1 fruit fly cellular context compared by ENCODE assay signal in genomic region chr2L:419620-420184, dm6.
TF ChIP-seq lines count a peak whose summit lies in the region.

CG13690 (minus strand) TSS chr2L:419652.
RpLP1 (plus strand) TSS chr2L:419952.

TF ChIP-seq in whole organism, embryonic, 481 proteins besides CTCF, POLR2A, EP300 and RAD21 (continued from another document and continues in another):
- TF ChIP-seq pnt (GFP tag; optimal IDR thresholded peaks at IDR 0.05; lab: Kevin White, UChicago) = no peak
- peak; percentile 88 for TF ChIP-seq Dp (GFP tag; optimal IDR thresholded peaks at IDR 0.05; lab: Kevin White, UChicago)
- TF ChIP-seq CG10959 (GFP tag; IDR thresholded peaks at IDR 0.05; lab: Robert Waterston, UW) = no peak
- TF ChIP-seq ap (GFP tag; IDR thresholded peaks at IDR 0.05; lab: Robert Waterston, UW) = peak; percentile 24; the same call in 1 of the 2 replicates
- TF ChIP-seq Sry-β (GFP tag; optimal IDR thresholded peaks at IDR 0.05; lab: Kevin White, UChicago) = no peak
- TF ChIP-seq Nf-YA (GFP tag; IDR thresholded peaks at IDR 0.05; lab: Robert Waterston, UW) = no peak
- peak; percentile 92 for TF ChIP-seq kni (GFP tag; optimal IDR thresholded peaks at IDR 0.05; lab: Kevin White, UChicago)
- no peak for TF ChIP-seq CG3726 (GFP tag; IDR thresholded peaks at IDR 0.05; lab: Robert Waterston, UW)
- TF ChIP-seq sc (optimal IDR thresholded peaks at IDR 0.05; lab: Kevin White, UChicago) = no peak
- TF ChIP-seq sc (GFP tag; optimal IDR thresholded peaks at IDR 0.05; lab: Kevin White, UChicago) = peak; percentile 72
- TF ChIP-seq sens-2 (GFP tag; IDR thresholded peaks at IDR 0.05; lab: Robert Waterston, UW) = 0 out of 2 replicates have a peak, but pooled peaks have one; percentile 25
- TF ChIP-seq CG6813 (GFP tag; optimal IDR thresholded peaks at IDR 0.05; lab: Kevin White, UChicago) = peak; percentile 87
- TF ChIP-seq sim (GFP tag; IDR thresholded peaks at IDR 0.05; lab: Robert Waterston, UW) = peak; percentile 51; the same call in 1 of the 2 replicates
- peak; percentile 35 for TF ChIP-seq Six4 (GFP tag; optimal IDR thresholded peaks at IDR 0.05; lab: Kevin White, UChicago)
- TF ChIP-seq inv (GFP tag; IDR thresholded peaks at IDR 0.05; lab: Robert Waterston, UW; ENCODE audit: partially characterized antibody) = no peak
- TF ChIP-seq YL-1 (GFP tag; optimal IDR thresholded peaks at IDR 0.05; lab: Kevin White, UChicago) = peak; percentile 95
- TF ChIP-seq crol (GFP tag; IDR thresholded peaks at IDR 0.05; lab: Robert Waterston, UW) = no peak
- no peak; the same call in 2 of the 3 replicates for TF ChIP-seq ase (GFP tag; IDR thresholded peaks at IDR 0.05; lab: Robert Waterston, UW)
- peak; percentile 67 for TF ChIP-seq org-1 (GFP tag; optimal IDR thresholded peaks at IDR 0.05; lab: Kevin White, UChicago)
- TF ChIP-seq CG13287 (GFP tag; IDR thresholded peaks at IDR 0.05; lab: Robert Waterston, UW; ENCODE audit: partially characterized antibody) = peak; percentile 9; the same call in 1 of the 2 replicates
- TF ChIP-seq CG2678 (tag; optimal IDR thresholded peaks at IDR 0.05; lab: Kevin White, UChicago) = peak; percentile 71
- TF ChIP-seq fd3F (GFP tag; optimal IDR thresholded peaks at IDR 0.05; lab: Kevin White, UChicago) = peak; percentile 39
- TF ChIP-seq Lpt (GFP tag; optimal IDR thresholded peaks at IDR 0.05; lab: Kevin White, UChicago) = no peak
- TF ChIP-seq ac (GFP tag; optimal IDR thresholded peaks at IDR 0.05; lab: Kevin White, UChicago) = peak; percentile 51
- TF ChIP-seq CG33213 (GFP tag; optimal IDR thresholded peaks at IDR 0.05; lab: Kevin White, UChicago) = peak; percentile 87
- no peak for TF ChIP-seq hth (optimal IDR thresholded peaks at IDR 0.05; lab: Kevin White, UChicago)
- TF ChIP-seq ssp (GFP tag; IDR thresholded peaks at IDR 0.05; lab: Robert Waterston, UW) = peak; percentile 19; the same call in 1 of the 2 replicates
- peak; percentile 80 for TF ChIP-seq salm (tag; optimal IDR thresholded peaks at IDR 0.05; lab: Kevin White, UChicago)
- TF ChIP-seq Jarid2 (GFP tag; optimal IDR thresholded peaks at IDR 0.05; lab: Kevin White, UChicago) = peak; percentile 64
- TF ChIP-seq Elba2 (GFP tag; optimal IDR thresholded peaks at IDR 0.05; lab: Kevin White, UChicago) = no peak
- no peak for TF ChIP-seq Gsc (GFP tag; IDR thresholded peaks at IDR 0.05; lab: Robert Waterston, UW)
- no peak for TF ChIP-seq CG1832 (GFP tag; optimal IDR thresholded peaks at IDR 0.05; lab: Kevin White, UChicago)
- TF ChIP-seq CG18764 (GFP tag; optimal IDR thresholded peaks at IDR 0.05; lab: Kevin White, UChicago) = peak; percentile 18
- TF ChIP-seq CG14965 (GFP tag; optimal IDR thresholded peaks at IDR 0.05; lab: Kevin White, UChicago; ENCODE audit: borderline replicate concordance) = no peak
- TF ChIP-seq gfzf (GFP tag; optimal IDR thresholded peaks at IDR 0.05; lab: Kevin White, UChicago) = peak; percentile 97
- no peak for TF ChIP-seq tx (GFP tag; optimal IDR thresholded peaks at IDR 0.05; lab: Kevin White, UChicago)
- peak; percentile 11 for TF ChIP-seq Atf-2 (GFP tag; optimal IDR thresholded peaks at IDR 0.05; lab: Kevin White, UChicago)
- TF ChIP-seq CG12071 (GFP tag; optimal IDR thresholded peaks at IDR 0.05; lab: Kevin White, UChicago) = peak; percentile 82
- TF ChIP-seq ci (GFP tag; IDR thresholded peaks at IDR 0.05; lab: Robert Waterston, UW) = peak; percentile 92
- TF ChIP-seq sob (GFP tag; IDR thresholded peaks at IDR 0.05; lab: Robert Waterston, UW) = 0 out of 2 replicates have a peak, but pooled peaks have one; percentile 64
- TF ChIP-seq bowl (GFP tag; IDR thresholded peaks at IDR 0.05; lab: Robert Waterston, UW) = no peak; the same call in 1 of the 2 replicates
- TF ChIP-seq CG14860 (GFP tag; IDR thresholded peaks at IDR 0.05; lab: Robert Waterston, UW; ENCODE audit: partially characterized antibody) = no peak
- TF ChIP-seq nau (GFP tag; optimal IDR thresholded peaks at IDR 0.05; lab: Kevin White, UChicago) = peak; percentile 87
- TF ChIP-seq fd96Cb (tag; optimal IDR thresholded peaks at IDR 0.05; lab: Kevin White, UChicago) = no peak
- 0 out of 2 replicates have a peak, but pooled peaks have one; percentile 4 for TF ChIP-seq wdn (GFP tag; IDR thresholded peaks at IDR 0.05; lab: Robert Waterston, UW)
- peak; percentile 54 for TF ChIP-seq CG17328 (GFP tag; IDR thresholded peaks at IDR 0.05; lab: Robert Waterston, UW)
- peak; percentile 90 for TF ChIP-seq odd (GFP tag; optimal IDR thresholded peaks at IDR 0.05; lab: Kevin White, UChicago)
- TF ChIP-seq chn (GFP tag; optimal IDR thresholded peaks at IDR 0.05; lab: Kevin White, UChicago) = peak; percentile 55
- no peak for TF ChIP-seq wor (GFP tag; IDR thresholded peaks at IDR 0.05; lab: Robert Waterston, UW)
- TF ChIP-seq tna (GFP tag; IDR thresholded peaks at IDR 0.05; lab: Robert Waterston, UW; ENCODE audit: partially characterized antibody) = no peak
- TF ChIP-seq CG34422 (GFP tag; IDR thresholded peaks at IDR 0.05; lab: Robert Waterston, UW) = 0 out of 3 replicates have a peak, but pooled peaks have one; percentile 22
- peak; percentile 52 for TF ChIP-seq crc (GFP tag; optimal IDR thresholded peaks at IDR 0.05; lab: Kevin White, UChicago)
- TF ChIP-seq ind (GFP tag; optimal IDR thresholded peaks at IDR 0.05; lab: Kevin White, UChicago) = peak; percentile 13
- peak; percentile 52 for TF ChIP-seq HmgZ (tag; optimal IDR thresholded peaks at IDR 0.05; lab: Kevin White, UChicago)
- no peak for TF ChIP-seq Oaz (GFP tag; IDR thresholded peaks at IDR 0.05; lab: Robert Waterston, UW)
- peak; percentile 50 for TF ChIP-seq Bdp1 (GFP tag; optimal IDR thresholded peaks at IDR 0.05; lab: Kevin White, UChicago)
- TF ChIP-seq nerfin-2 (GFP tag; IDR thresholded peaks at IDR 0.05; lab: Robert Waterston, UW; ENCODE audit: partially characterized antibody) = no peak
- no peak; the same call in 1 of the 2 replicates for TF ChIP-seq CG17612 (GFP tag; IDR thresholded peaks at IDR 0.05; lab: Robert Waterston, UW)
- no peak for TF ChIP-seq zf30C (GFP tag; optimal IDR thresholded peaks at IDR 0.05; lab: Kevin White, UChicago)
- TF ChIP-seq usp (GFP tag; optimal IDR thresholded peaks at IDR 0.05; lab: Kevin White, UChicago) = no peak
- peak; percentile 82 for TF ChIP-seq CG2712 (tag; optimal IDR thresholded peaks at IDR 0.05; lab: Kevin White, UChicago)
- TF ChIP-seq CG34376 (GFP tag; optimal IDR thresholded peaks at IDR 0.05; lab: Kevin White, UChicago) = peak; percentile 96
- TF ChIP-seq cato (GFP tag; optimal IDR thresholded peaks at IDR 0.05; lab: Kevin White, UChicago; ENCODE audit: borderline replicate concordance) = peak; percentile 37
- TF ChIP-seq ken (GFP tag; IDR thresholded peaks at IDR 0.05; lab: Robert Waterston, UW) = peak; percentile 61; the same call in 2 of the 3 replicates
- no peak; the same call in 1 of the 2 replicates for TF ChIP-seq CG10321 (GFP tag; IDR thresholded peaks at IDR 0.05; lab: Robert Waterston, UW)
- TF ChIP-seq CG2116 (GFP tag; optimal IDR thresholded peaks at IDR 0.05; lab: Kevin White, UChicago) = peak; percentile 88
- peak; percentile 95 for TF ChIP-seq Ets65A (GFP tag; lab: Kevin White, UChicago)
- TF ChIP-seq CG31365 (tag; optimal IDR thresholded peaks at IDR 0.05; lab: Kevin White, UChicago) = peak; percentile 72
- TF ChIP-seq Drgx (GFP tag; IDR thresholded peaks at IDR 0.05; lab: Robert Waterston, UW) = no peak
- TF ChIP-seq dati (GFP tag; IDR thresholded peaks at IDR 0.05; lab: Robert Waterston, UW) = no peak
- TF ChIP-seq CG17186 (GFP tag; optimal IDR thresholded peaks at IDR 0.05; lab: Kevin White, UChicago) = peak; percentile 83
- TF ChIP-seq NC2β (GFP tag; optimal IDR thresholded peaks at IDR 0.05; lab: Kevin White, UChicago) = peak; percentile 98
- TF ChIP-seq CG3407 (GFP tag; optimal IDR thresholded peaks at IDR 0.05; lab: Kevin White, UChicago) = peak; percentile 73
- TF ChIP-seq HmgD (GFP tag; optimal IDR thresholded peaks at IDR 0.05; lab: Kevin White, UChicago) = peak; percentile 51
- peak; percentile 85 for TF ChIP-seq CG18619 (GFP tag; optimal IDR thresholded peaks at IDR 0.05; lab: Kevin White, UChicago)
- TF ChIP-seq MBD-R2 (GFP tag; IDR thresholded peaks at IDR 0.05; lab: Robert Waterston, UW) = peak; percentile 8; the same call in 1 of the 2 replicates
- no peak for TF ChIP-seq ab (GFP tag; optimal IDR thresholded peaks at IDR 0.05; lab: Kevin White, UChicago)
- peak; percentile 31 for TF ChIP-seq D19B (GFP tag; optimal IDR thresholded peaks at IDR 0.05; lab: Kevin White, UChicago)
- no peak for TF ChIP-seq pros (GFP tag; optimal IDR thresholded peaks at IDR 0.05; lab: Kevin White, UChicago)
- no peak for TF ChIP-seq Lim3 (GFP tag; IDR thresholded peaks at IDR 0.05; lab: Robert Waterston, UW)
- peak; percentile 62 for TF ChIP-seq gcm2 (GFP tag; optimal IDR thresholded peaks at IDR 0.05; lab: Kevin White, UChicago)
- TF ChIP-seq Abd-B (GFP tag; optimal IDR thresholded peaks at IDR 0.05; lab: Kevin White, UChicago) = peak; percentile 43
- no peak for TF ChIP-seq ham (GFP tag; IDR thresholded peaks at IDR 0.05; lab: Robert Waterston, UW)
- TF ChIP-seq CG6254 (GFP tag; optimal IDR thresholded peaks at IDR 0.05; lab: Kevin White, UChicago) = peak; percentile 21
- TF ChIP-seq CG7987 (GFP tag; optimal IDR thresholded peaks at IDR 0.05; lab: Kevin White, UChicago) = peak; percentile 92
- no peak for TF ChIP-seq CG7963 (GFP tag; IDR thresholded peaks at IDR 0.05; lab: Robert Waterston, UW; ENCODE audit: partially characterized antibody)
- TF ChIP-seq CG10979 (tag; optimal IDR thresholded peaks at IDR 0.05; lab: Kevin White, UChicago) = peak; percentile 66
- TF ChIP-seq Ssrp (tag; optimal IDR thresholded peaks at IDR 0.05; lab: Kevin White, UChicago) = peak; percentile 14
- peak; percentile 57 for TF ChIP-seq CG4707 (GFP tag; optimal IDR thresholded peaks at IDR 0.05; lab: Kevin White, UChicago)
- TF ChIP-seq ERR (GFP tag; optimal IDR thresholded peaks at IDR 0.05; lab: Kevin White, UChicago) = no peak
- TF ChIP-seq Aef1 (GFP tag; IDR thresholded peaks at IDR 0.05; lab: Robert Waterston, UW) = peak; percentile 29; the same call in 1 of the 3 replicates
- TF ChIP-seq rib (GFP tag; IDR thresholded peaks at IDR 0.05; lab: Robert Waterston, UW) = no peak; the same call in 1 of the 2 replicates
- TF ChIP-seq mam (GFP tag; optimal IDR thresholded peaks at IDR 0.05; lab: Kevin White, UChicago) = peak; percentile 25
- peak; percentile 35 to 47 for TF ChIP-seq bsh (GFP tag; optimal IDR thresholded peaks at IDR 0.05; lab: Kevin White, UChicago)
- peak; percentile 72 for TF ChIP-seq p53 (GFP tag; optimal IDR thresholded peaks at IDR 0.05; lab: Kevin White, UChicago)
- peak; percentile 91 for TF ChIP-seq Meics (GFP tag; optimal IDR thresholded peaks at IDR 0.05; lab: Kevin White, UChicago)
- peak in 1 of 3 experiments; percentile 85 for TF ChIP-seq Stat92E (GFP tag; optimal IDR thresholded peaks at IDR 0.05; lab: Kevin White, UChicago)
- TF ChIP-seq oc (tag; optimal IDR thresholded peaks at IDR 0.05; lab: Kevin White, UChicago) = peak; percentile 0
- TF ChIP-seq CG17361 (GFP tag; IDR thresholded peaks at IDR 0.05; lab: Robert Waterston, UW) = peak; percentile 85
- TF ChIP-seq H15 (GFP tag; IDR thresholded peaks at IDR 0.05; lab: Robert Waterston, UW) = no peak
- peak; percentile 50 for TF ChIP-seq Deaf1 (tag; optimal IDR thresholded peaks at IDR 0.05; lab: Kevin White, UChicago)
- TF ChIP-seq CG9215 (GFP tag; IDR thresholded peaks at IDR 0.05; lab: Robert Waterston, UW) = no peak
- TF ChIP-seq gem (tag; optimal IDR thresholded peaks at IDR 0.05; lab: Kevin White, UChicago) = peak; percentile 65
- TF ChIP-seq h (optimal IDR thresholded peaks at IDR 0.05; lab: Kevin White, UChicago) = no peak
- TF ChIP-seq HLH4C (GFP tag; IDR thresholded peaks at IDR 0.05; lab: Robert Waterston, UW; ENCODE audit: partially characterized antibody) = no peak
- peak; percentile 32 for TF ChIP-seq da (GFP tag; optimal IDR thresholded peaks at IDR 0.05; lab: Kevin White, UChicago)
- no peak for TF ChIP-seq stc (GFP tag; IDR thresholded peaks at IDR 0.05; lab: Robert Waterston, UW)
- no peak for TF ChIP-seq D19A (tag; optimal IDR thresholded peaks at IDR 0.05; lab: Kevin White, UChicago)
- TF ChIP-seq CG15479 (GFP tag; optimal IDR thresholded peaks at IDR 0.05; lab: Kevin White, UChicago) = peak; percentile 29
- TF ChIP-seq emc (GFP tag; optimal IDR thresholded peaks at IDR 0.05; lab: Kevin White, UChicago) = peak; percentile 42
- TF ChIP-seq CG16813 (GFP tag; IDR thresholded peaks at IDR 0.05; lab: Robert Waterston, UW; ENCODE audit: partially characterized antibody) = no peak; the same call in 2 of the 3 replicates
- peak; percentile 70 for TF ChIP-seq CG13624 (GFP tag; optimal IDR thresholded peaks at IDR 0.05; lab: Kevin White, UChicago)
- peak; percentile 79 for TF ChIP-seq CG1233 (GFP tag; optimal IDR thresholded peaks at IDR 0.05; lab: Kevin White, UChicago)
- no peak for TF ChIP-seq sima (GFP tag; optimal IDR thresholded peaks at IDR 0.05; lab: Kevin White, UChicago)
- peak; percentile 56; the same call in 1 of the 2 replicates for TF ChIP-seq CG32767 (GFP tag; IDR thresholded peaks at IDR 0.05; lab: Robert Waterston, UW)
- no peak for TF ChIP-seq btn (GFP tag; optimal IDR thresholded peaks at IDR 0.05; lab: Kevin White, UChicago)
- TF ChIP-seq CG7357 (GFP tag; IDR thresholded peaks at IDR 0.05; lab: Robert Waterston, UW) = no peak
- 0 out of 2 replicates have a peak, but pooled peaks have one; percentile 11 for TF ChIP-seq Taf1 (GFP tag; IDR thresholded peaks at IDR 0.05; lab: Robert Waterston, UW)
- peak; percentile 64 for TF ChIP-seq dmrt11E (tag; optimal IDR thresholded peaks at IDR 0.05; lab: Kevin White, UChicago)
- TF ChIP-seq MTF-1 (GFP tag; optimal IDR thresholded peaks at IDR 0.05; lab: Kevin White, UChicago; ENCODE audit: borderline replicate concordance) = peak; percentile 93
- peak; percentile 58; the same call in 1 of the 2 replicates for TF ChIP-seq CG16779 (GFP tag; IDR thresholded peaks at IDR 0.05; lab: Robert Waterston, UW)
- peak; percentile 89 for TF ChIP-seq CG10543 (GFP tag; optimal IDR thresholded peaks at IDR 0.05; lab: Kevin White, UChicago)
- TF ChIP-seq CG8359 (GFP tag; optimal IDR thresholded peaks at IDR 0.05; lab: Kevin White, UChicago; ENCODE audit: borderline replicate concordance) = peak; percentile 70
- peak; percentile 72 for TF ChIP-seq CG32532 (GFP tag; IDR thresholded peaks at IDR 0.05; lab: Robert Waterston, UW)
- TF ChIP-seq sr (GFP tag; IDR thresholded peaks at IDR 0.05; lab: Robert Waterston, UW) = peak; percentile 61; the same call in 1 of the 3 replicates
- peak; percentile 54 for TF ChIP-seq NK7.1 (GFP tag; optimal IDR thresholded peaks at IDR 0.05; lab: Kevin White, UChicago)
- peak; percentile 65 for TF ChIP-seq run (tag; optimal IDR thresholded peaks at IDR 0.05; lab: Kevin White, UChicago)
- TF ChIP-seq CG6689 (GFP tag; IDR thresholded peaks at IDR 0.05; lab: Robert Waterston, UW) = no peak
